Worm (Caenorhabditis elegans) whole organism, young adult: ENCODE data around the gene ppm-1.A.

Experiments
- F52B5.7 ChIP-seq: sonication (generic microtip); optimal IDR thresholded peaks from 2 replicates; lab custom pipeline; 2016; ENCODE audit warnings: mild to moderate bottlenecking, missing genetic modification characterization, missing compliant biosample characterization
- F57A8.1 ChIP-seq: fragments of 200-800 bp; sonication (Bioruptor generic); optimal IDR thresholded peaks from 2 replicates; lab custom pipeline; 2018; ENCODE audit warnings: mild to moderate bottlenecking, missing genetic modification characterization, moderate library complexity, missing compliant biosample characterization
- F57C9.4 ChIP-seq: sonication (generic microtip); optimal IDR thresholded peaks from 2 replicates; lab custom pipeline; 2017; ENCODE audit warnings: mild to moderate bottlenecking, missing genetic modification characterization, missing compliant biosample characterization
- T26A5.8 ChIP-seq: sonication (generic microtip); optimal IDR thresholded peaks from 2 replicates; lab custom pipeline; 2016; ENCODE audit warnings: missing genetic modification characterization, missing compliant biosample characterization
- Y53F4B.3 ChIP-seq: fragments of 200-800 bp; sonication (Bioruptor generic); IDR thresholded peaks from 2 replicates; pipeline ENCODE4 v1.3.6; 2022; ENCODE audit warnings: missing genetic modification reagents, missing genetic modification characterization, missing compliant biosample characterization
- Y67H2A.10 ChIP-seq: fragments of 200-800 bp; sonication (Bioruptor generic); conservative IDR thresholded peaks from 2 replicates; pipeline ENCODE4 v1.3.6; 2022; ENCODE audit warnings: missing genetic modification reagents, missing genetic modification characterization, missing compliant biosample characterization
- ZK185.1 ChIP-seq: sonication (generic microtip); optimal IDR thresholded peaks from 2 replicates; lab custom pipeline; 2016; ENCODE audit warnings: mild to moderate bottlenecking, missing genetic modification characterization, missing compliant biosample characterization; ENCODE audit not compliant: poor library complexity, severe bottlenecking
- akir-1 ChIP-seq: fragments of 200-800 bp; sonication (Bioruptor generic); optimal IDR thresholded peaks from 2 replicates; lab custom pipeline; 2018; ENCODE audit warnings: mild to moderate bottlenecking, missing genetic modification characterization, moderate library complexity, missing compliant biosample characterization
- cebp-1 ChIP-seq, 2 experiments: fragments of 200-800 bp in 1 of 2; sonication (Bioruptor generic) in 1 of 2; sonication (generic microtip) in 1 of 2; IDR thresholded peaks in 1 of 2; optimal IDR thresholded peaks in 1 of 2; 2 replicates each; pipeline versions ENCODE4 v1.3.6 to Lab custom; 2017 to 2022; ENCODE audit warnings: missing compliant biosample characterization in 2 of 2, missing genetic modification characterization in 2 of 2, mild to moderate bottlenecking in 1 of 2, missing genetic modification reagents in 1 of 2, moderate library complexity in 1 of 2
- chd-7 ChIP-seq: sonication (generic microtip); optimal IDR thresholded peaks from 2 replicates; lab custom pipeline; 2016; ENCODE audit warnings: mild to moderate bottlenecking, missing genetic modification characterization, moderate library complexity, missing compliant biosample characterization
- dpl-1 ChIP-seq: fragments of 150-350 bp; optimal IDR thresholded peaks from 2 replicates; lab custom pipeline; 2014; ENCODE audit warnings: missing biosample characterization, missing genetic modification reagents, missing genetic modification characterization
- egl-18 ChIP-seq: fragments of 200-800 bp; sonication (Bioruptor generic); IDR thresholded peaks from 2 replicates; pipeline ENCODE4 v1.3.6; 2022; ENCODE audit warnings: missing genetic modification reagents, missing genetic modification characterization, missing compliant biosample characterization
- him-1 ChIP-seq: sonication (generic microtip); optimal IDR thresholded peaks from 2 replicates; lab custom pipeline; 2016; ENCODE audit warnings: missing genotype, missing genetic modification reagents, missing genetic modification characterization, missing compliant biosample characterization
- let-526 ChIP-seq: fragments of 200-800 bp; sonication (Bioruptor generic); IDR thresholded peaks from 2 replicates; pipeline ENCODE4 v1.3.6; 2022; ENCODE audit warnings: missing genetic modification reagents, missing genetic modification characterization, missing compliant biosample characterization
- let-607 ChIP-seq, 2 experiments: fragments of 200-800 bp in 1 of 2; sonication (Bioruptor generic) in 1 of 2; sonication (generic microtip) in 1 of 2; optimal IDR thresholded peaks; 2 replicates each; lab custom pipeline; 2016 to 2018; ENCODE audit warnings: mild to moderate bottlenecking in 2 of 2, missing compliant biosample characterization in 2 of 2, missing genetic modification characterization in 2 of 2, moderate library complexity in 2 of 2, missing genotype in 1 of 2
- lin-26 ChIP-seq: fragments of 200-800 bp; sonication (Bioruptor generic); IDR thresholded peaks from 2 replicates; pipeline ENCODE4 v1.3.6; 2022; ENCODE audit warnings: missing genetic modification reagents, missing genetic modification characterization, missing compliant biosample characterization
- lir-1 ChIP-seq: fragments of 200-800 bp; sonication (Bioruptor generic); conservative IDR thresholded peaks from 2 replicates; pipeline ENCODE4 v1.3.6; 2022; ENCODE audit warnings: missing genetic modification reagents, missing genetic modification characterization, missing compliant biosample characterization
- lsl-1 ChIP-seq: fragments of 200-800 bp; sonication (Bioruptor generic); optimal IDR thresholded peaks from 2 replicates; lab custom pipeline; 2018; ENCODE audit warnings: mild to moderate bottlenecking, missing genetic modification characterization, moderate library complexity, missing compliant biosample characterization
- mel-28 ChIP-seq: sonication (generic microtip); optimal IDR thresholded peaks from 2 replicates; lab custom pipeline; 2016; ENCODE audit warnings: borderline replicate concordance, mild to moderate bottlenecking, missing genetic modification characterization, missing compliant biosample characterization
- mes-4 ChIP-seq: sonication (generic microtip); optimal IDR thresholded peaks from 2 replicates; lab custom pipeline; 2016; ENCODE audit warnings: missing genotype, missing genetic modification characterization, missing compliant biosample characterization
- mxl-1 ChIP-seq: sonication (generic microtip); optimal IDR thresholded peaks from 2 replicates; lab custom pipeline; 2016; ENCODE audit warnings: missing genetic modification characterization, missing compliant biosample characterization
- nfya-1 ChIP-seq: sonication (generic microtip); optimal IDR thresholded peaks from 2 replicates; lab custom pipeline; 2017; ENCODE audit warnings: antibody characterized with exemption, missing compliant biosample characterization, missing genetic modification characterization, borderline replicate concordance; ENCODE audit not compliant: insufficient read depth
- nhr-27 ChIP-seq: fragments of 200-800 bp; sonication (Bioruptor generic); optimal IDR thresholded peaks from 2 replicates; lab custom pipeline; 2018; ENCODE audit warnings: mild to moderate bottlenecking, missing genetic modification characterization, moderate library complexity, missing compliant biosample characterization
- nhr-80 ChIP-seq: sonication (generic microtip); optimal IDR thresholded peaks from 2 replicates; lab custom pipeline; 2016; ENCODE audit warnings: missing genetic modification characterization, missing compliant biosample characterization
- nhr-90 ChIP-seq: sonication (generic microtip); optimal IDR thresholded peaks from 2 replicates; lab custom pipeline; 2016; ENCODE audit warnings: missing genotype, mild to moderate bottlenecking, missing genetic modification characterization, missing compliant biosample characterization
- rcor-1 ChIP-seq: fragments of 200-800 bp; sonication (Bioruptor generic); IDR thresholded peaks from 2 replicates; pipeline ENCODE4 v1.3.6; 2022; ENCODE audit warnings: missing genetic modification reagents, missing genetic modification characterization, missing compliant biosample characterization
- repo-1 ChIP-seq: sonication (generic microtip); optimal IDR thresholded peaks from 2 replicates; lab custom pipeline; 2017; ENCODE audit warnings: mild to moderate bottlenecking, missing genetic modification characterization, missing compliant biosample characterization
- snpc-1.3 ChIP-seq: sonication (generic microtip); optimal IDR thresholded peaks from 2 replicates; lab custom pipeline; 2017; ENCODE audit warnings: missing genetic modification characterization, mild to moderate bottlenecking, missing compliant biosample characterization, antibody characterized with exemption, moderate library complexity, missing genotype, missing genetic modification reagents; ENCODE audit not compliant: insufficient read depth
- sptf-2 ChIP-seq: fragments of 200-800 bp; sonication (Bioruptor generic); optimal IDR thresholded peaks from 2 replicates; lab custom pipeline; 2018; ENCODE audit warnings: mild to moderate bottlenecking, missing genetic modification characterization, missing compliant biosample characterization
- unc-130 ChIP-seq: sonication (generic microtip); optimal IDR thresholded peaks from 2 replicates; lab custom pipeline; 2016; ENCODE audit warnings: missing genetic modification reagents, missing genetic modification characterization, missing compliant biosample characterization
- xnd-1 ChIP-seq: sonication (generic microtip); optimal IDR thresholded peaks from 2 replicates; lab custom pipeline; 2016; ENCODE audit warnings: missing genotype, missing genetic modification reagents, missing genetic modification characterization, missing compliant biosample characterization
- zim-3 ChIP-seq: sonication (generic microtip); optimal IDR thresholded peaks from 2 replicates; lab custom pipeline; 2017; ENCODE audit warnings: mild to moderate bottlenecking, missing genetic modification characterization, moderate library complexity, missing compliant biosample characterization
- ztf-22 ChIP-seq: fragments of 200-800 bp; sonication (Bioruptor generic); optimal IDR thresholded peaks from 2 replicates; lab custom pipeline; 2018; ENCODE audit warnings: mild to moderate bottlenecking, missing genetic modification characterization, moderate library complexity, missing compliant biosample characterization

ppm-1.A gene

DNA sequence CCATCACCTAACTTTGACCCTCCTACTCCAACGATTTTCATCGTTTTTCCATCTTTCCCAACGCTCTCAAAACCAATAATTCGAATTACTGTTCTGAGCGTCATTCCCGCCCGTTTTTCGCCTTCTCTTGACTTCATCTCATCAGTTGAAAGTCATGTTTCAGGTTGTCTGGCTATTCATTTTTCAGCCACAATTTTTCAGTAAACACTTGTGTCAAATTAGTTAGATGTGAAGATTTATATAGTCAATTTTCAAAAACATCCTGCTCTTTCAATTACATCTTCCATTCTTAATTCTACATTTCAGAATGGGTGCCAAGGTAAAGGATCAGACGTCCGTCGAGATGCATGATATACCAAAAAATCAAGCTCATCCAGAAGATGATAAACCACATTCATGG lies 36.4 kb upstream of the ppm-1.A start, which contains the start of gene del-6 (continued):
- no peak for TF ChIP-seq unc-130 (GFP tag; lab: Kevin White, UChicago)

DNA sequence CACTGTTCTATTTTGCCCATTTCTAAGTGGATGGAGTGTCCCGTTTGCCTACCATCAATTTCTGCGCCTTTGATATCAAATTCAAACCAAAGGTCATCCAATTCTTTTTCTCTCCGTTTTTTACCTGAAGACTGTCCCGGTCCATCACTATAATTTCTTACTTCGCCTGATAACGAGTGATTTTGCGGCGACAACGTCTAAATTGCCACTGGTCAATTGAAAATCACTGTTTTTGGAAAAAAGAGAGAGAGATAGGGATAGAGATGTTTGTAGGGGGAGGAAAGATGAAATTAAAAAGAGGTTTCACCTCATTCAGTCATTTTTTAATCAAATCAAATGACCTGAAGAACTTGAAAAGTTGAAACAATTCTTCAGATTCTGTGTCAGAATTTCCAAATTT lies 35.3 kb upstream of the ppm-1.A start:
- TF ChIP-seq Y53F4B.3 (GFP tag; lab: Robert Waterston, UW) (no peak), nhr-90 (tag; lab: Kevin White, UChicago) (no peak), nfya-1 (tag; lab: Kevin White, UChicago) (no peak), nhr-27 (tag; lab: Kevin White, UChicago) (no peak), let-526 (GFP tag; lab: Robert Waterston, UW) (no peak), dpl-1 (no peak)

ce11 chrV:10568496-10568895 lies 32.3 kb upstream of the ppm-1.A start:
- TF ChIP-seq akir-1 (GFP tag; lab: Kevin White, UChicago) (no peak), chd-7 (tag; lab: Kevin White, UChicago) (no peak), T26A5.8 (tag; lab: Kevin White, UChicago) (no peak), lsl-1 (no peak), rcor-1 (GFP tag; lab: Robert Waterston, UW) (no peak), mxl-1 (tag; lab: Kevin White, UChicago) (no peak), repo-1 (no peak), Y67H2A.10 (GFP tag; lab: Robert Waterston, UW) (no peak), xnd-1 (tag; lab: Kevin White, UChicago) (no peak), sptf-2 (GFP tag; lab: Kevin White, UChicago) (no peak), mes-4 (tag; lab: Kevin White, UChicago) (no peak)

- TF ChIP-seq unc-130 (GFP tag; lab: Kevin White, UChicago) (no peak), nhr-80 (tag; lab: Kevin White, UChicago) (peak; percentile 31), F57C9.4 (no peak)
Measured at ce11 chrV:10564830-10565365, 28.7 kb upstream of the ppm-1.A start, which contains the start of gene cat-4. TSS of gene cat-4 (plus strand) at chrV:10564880.

ce11 chrV:10564140-10564539 lies 28.0 kb upstream of the ppm-1.A start:
- TF ChIP-seq let-607 (tag; optimal IDR thresholded peaks at IDR 0.05; lab: Kevin White, UChicago) (no peak), unc-130 (GFP tag; lab: Kevin White, UChicago) (no peak), zim-3 (tag; lab: Kevin White, UChicago) (no peak), nhr-27 (tag; lab: Kevin White, UChicago) (no peak), ztf-22 (GFP tag; lab: Kevin White, UChicago) (no peak), mel-28 (tag; lab: Kevin White, UChicago) (no peak), lin-26 (GFP tag; lab: Robert Waterston, UW) (no peak), lir-1 (GFP tag; lab: Robert Waterston, UW) (no peak), F52B5.7 (no peak), egl-18 (GFP tag; lab: Robert Waterston, UW) (no peak), him-1 (no peak), cebp-1 (GFP tag; IDR thresholded peaks at IDR 0.05; lab: Robert Waterston, UW) (no peak), cebp-1 (tag; optimal IDR thresholded peaks at IDR 0.05; lab: Kevin White, UChicago) (no peak), ZK185.1 (tag; lab: Kevin White, UChicago) (no peak), F57A8.1 (no peak), snpc-1.3 (tag; lab: Kevin White, UChicago) (no peak)
